Worm (Caenorhabditis elegans) whole organism, young adult: ENCODE results near the gene nsph-3.1.
A peak's percentile ranks its signal among the peaks of the same experiment; 100 is the strongest.

Experiments used
- Y95B8A.8 ChIP-seq: fragments of 200-800 bp; sonication (Bioruptor generic); IDR thresholded peaks from 2 replicates; pipeline ENCODE4 v1.3.6; 2022; ENCODE audit warnings: missing genetic modification reagents, missing genetic modification characterization, missing compliant biosample characterization
- aptf-2 ChIP-seq: fragments of 200-800 bp; sonication (Bioruptor generic); conservative IDR thresholded peaks from 2 replicates; pipeline ENCODE4 v1.3.6; 2022; ENCODE audit warnings: missing genetic modification reagents, missing genetic modification characterization, missing compliant biosample characterization
- hsf-1 ChIP-seq: fragments of 200-800 bp; sonication (Bioruptor generic); IDR thresholded peaks from 2 replicates; pipeline ENCODE4 v1.3.6; 2022; ENCODE audit warnings: missing genetic modification reagents, missing genetic modification characterization, missing compliant biosample characterization
- nfya-1 ChIP-seq: sonication (generic microtip); optimal IDR thresholded peaks from 2 replicates; lab custom pipeline; 2017; ENCODE audit warnings: antibody characterized with exemption, missing compliant biosample characterization, missing genetic modification characterization, borderline replicate concordance; ENCODE audit not compliant: insufficient read depth
- rpc-1 ChIP-seq, 2 experiments: fragments of 150-350 bp in 1 of 2; sonication (generic microtip) in 1 of 2; optimal IDR thresholded peaks; 2 replicates each; lab custom pipeline; 2014 to 2018; ENCODE audit warnings: missing biosample characterization in 1 of 2, missing genetic modification characterization in 1 of 2, missing genetic modification reagents in 1 of 2, missing genotype in 1 of 2
- tbp1 ChIP-seq: fragments of 200-800 bp; sonication (Bioruptor generic); optimal IDR thresholded peaks from 2 replicates; lab custom pipeline; 2018; ENCODE audit warnings: mild to moderate bottlenecking, missing genetic modification characterization, missing compliant biosample characterization
- ztf-18 ChIP-seq: sonication (generic microtip); optimal IDR thresholded peaks from 2 replicates; lab custom pipeline; 2016; ENCODE audit warnings: missing genotype, mild to moderate bottlenecking, missing genetic modification characterization, missing compliant biosample characterization

- no peak for TF ChIP-seq Y95B8A.8 (GFP tag; lab: Robert Waterston, UW)
- TF ChIP-seq nfya-1 = no peak
- TF ChIP-seq aptf-2 (GFP tag; lab: Robert Waterston, UW) = no peak
- TF ChIP-seq tbp1 (GFP tag; lab: Kevin White, UChicago) = no peak
- TF ChIP-seq hsf-1 (GFP tag; lab: Robert Waterston, UW) = no peak
- TF ChIP-seq ztf-18 (tag; lab: Kevin White, UChicago) = peak; percentile 59
- no peak for TF ChIP-seq rpc-1 (optimal IDR thresholded peaks at IDR 0.05; lab: Kevin White, UChicago)
- no peak for TF ChIP-seq rpc-1 (tag; optimal IDR thresholded peaks at IDR 0.05; lab: Kevin White, UChicago)
Measured at ce11 chrIV:10936906-10937540, 12.6 kb upstream of the nsph-3.1 start, which contains the start of gene fic-1.
